Worm (Caenorhabditis elegans) whole organism, early embryonic: Measurements from ENCODE around the gene cra-1.

ENCODE experiments used
- B0310.2 ChIP-seq: sonication (generic microtip); optimal IDR thresholded peaks from 2 replicates; lab custom pipeline; 2016; ENCODE audit warnings: mild to moderate bottlenecking, missing genetic modification characterization, missing compliant biosample characterization
- F13C5.2 ChIP-seq: sonication (generic microtip); optimal IDR thresholded peaks from 2 replicates; lab custom pipeline; 2017; ENCODE audit warnings: mild to moderate bottlenecking, missing genetic modification characterization, inconsistent platforms, missing compliant biosample characterization
- ama-1 ChIP-seq: fragments of 150-350 bp; optimal IDR thresholded peaks from 2 replicates; lab custom pipeline; 2014
- ceh-13 ChIP-seq: fragments of 200-800 bp; sonication (Bioruptor generic); optimal IDR thresholded peaks from 2 replicates; lab custom pipeline; 2018; ENCODE audit warnings: mild to moderate bottlenecking, missing genetic modification characterization, missing compliant biosample characterization
- ets-7 ChIP-seq: sonication (generic microtip); optimal IDR thresholded peaks from 2 replicates; lab custom pipeline; 2016; ENCODE audit warnings: missing genotype, missing genetic modification characterization, missing compliant biosample characterization
- flt-1 ChIP-seq: fragments of 200-800 bp; sonication (Bioruptor generic); IDR thresholded peaks from 2 replicates; pipeline ENCODE4 v1.3.6; 2022; ENCODE audit warnings: missing genetic modification characterization, missing compliant biosample characterization
- hmbx-1 ChIP-seq: sonication (generic microtip); optimal IDR thresholded peaks from 2 replicates; lab custom pipeline; 2016; ENCODE audit warnings: mild to moderate bottlenecking, missing genetic modification characterization, missing compliant biosample characterization
- pes-1 ChIP-seq: fragments of 200-800 bp; sonication (Bioruptor generic); IDR thresholded peaks from 2 replicates; pipeline ENCODE4 v1.3.6; 2022; ENCODE audit warnings: missing genetic modification reagents, missing genetic modification characterization, missing compliant biosample characterization
- sea-1 ChIP-seq: fragments of 200-800 bp; sonication (Bioruptor generic); conservative IDR thresholded peaks from 2 replicates; pipeline ENCODE4 v1.3.6; 2022; ENCODE audit warnings: missing genetic modification characterization, missing compliant biosample characterization
- tbx-11 ChIP-seq: fragments of 200-800 bp; sonication (Bioruptor generic); IDR thresholded peaks from 2 replicates; pipeline ENCODE4 v1.3.6; 2022; ENCODE audit warnings: missing genetic modification characterization, missing compliant biosample characterization
- tbx-37 ChIP-seq: fragments of 200-800 bp; sonication (Bioruptor generic); conservative IDR thresholded peaks from 2 replicates; pipeline ENCODE4 v1.3.6; 2022; ENCODE audit warnings: missing genetic modification reagents, missing genetic modification characterization, missing compliant biosample characterization
- tra-4 ChIP-seq: sonication (generic microtip); optimal IDR thresholded peaks from 2 replicates; lab custom pipeline; 2017; ENCODE audit warnings: missing genetic modification characterization, missing compliant biosample characterization

DNA sequence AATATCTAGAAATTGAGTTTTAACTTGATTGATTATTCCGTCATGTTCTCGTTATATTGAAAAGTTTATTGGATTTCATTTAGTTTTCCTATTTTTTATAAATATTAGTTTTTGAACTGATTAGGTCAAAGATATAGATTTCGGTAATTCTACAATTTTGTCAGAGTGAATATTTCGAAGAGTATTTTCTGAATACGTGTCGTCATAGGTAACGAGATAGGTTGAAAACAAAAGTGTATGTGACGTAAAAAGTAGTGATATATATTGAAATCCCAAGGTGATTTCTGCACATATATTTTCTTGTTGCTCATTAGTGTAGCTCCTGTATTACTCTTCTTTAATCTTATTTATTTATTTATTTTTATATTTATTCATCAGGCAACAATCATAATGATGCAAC is 11.5 kb upstream of the cra-1 start, which contains the start of gene K04C2.7:
- TF ChIP-seq pes-1 (GFP tag; lab: Robert Waterston, UW) (no peak), hmbx-1 (tag; lab: Kevin White, UChicago) (no peak), ama-1 (lab: Kevin White, UChicago) (no peak), tbx-37 (GFP tag; lab: Robert Waterston, UW) (no peak), sea-1 (no peak), tbx-11 (no peak), F13C5.2 (no peak), tra-4 (no peak), ceh-13 (GFP tag; lab: Kevin White, UChicago) (no peak), flt-1 (GFP tag; lab: Robert Waterston, UW) (no peak), ets-7 (tag; lab: Kevin White, UChicago) (no peak), B0310.2 (tag; lab: Kevin White, UChicago) (no peak)
